Fruit fly (Drosophila melanogaster) whole organism, embryonic: ENCODE measurements around the gene CG17362.

Experiments
- CG11696 ChIP-seq: fragments of 200-800 bp; sonication (Bioruptor generic); IDR thresholded peaks from 2 replicates; pipeline ENCODE4 v1.3.6; 2022; ENCODE audit warnings: missing biosample characterization, missing genetic modification characterization
- CG11723 ChIP-seq: fragments of 200-800 bp; sonication (Bioruptor generic); optimal IDR thresholded peaks from 2 replicates; lab custom pipeline; 2017; ENCODE audit warnings: missing biosample characterization, mild to moderate bottlenecking, missing genetic modification characterization
- CG12744 ChIP-seq: fragments of 200-800 bp; sonication (Bioruptor generic); optimal IDR thresholded peaks from 2 replicates; lab custom pipeline; 2016; ENCODE audit warnings: missing biosample characterization, missing genetic modification characterization
- CG12942 ChIP-seq: fragments of 200-800 bp; sonication (Bioruptor generic); optimal IDR thresholded peaks from 3 replicates; lab custom pipeline; 2016; ENCODE audit warnings: missing biosample characterization, missing genetic modification characterization
- CG14710 ChIP-seq: fragments of 200-800 bp; sonication (Bioruptor generic); optimal IDR thresholded peaks from 3 replicates; lab custom pipeline; 2019; ENCODE audit warnings: missing biosample characterization, mild to moderate bottlenecking, missing genetic modification characterization, moderate library complexity
- CG15269 ChIP-seq: fragments of 200-800 bp; sonication (Bioruptor generic); optimal IDR thresholded peaks from 2 replicates; lab custom pipeline; 2018; ENCODE audit warnings: missing biosample characterization, mild to moderate bottlenecking, missing genetic modification characterization, moderate library complexity
- CG15479 ChIP-seq: fragments of 200-800 bp; sonication (Bioruptor generic); optimal IDR thresholded peaks from 3 replicates; lab custom pipeline; 2019; ENCODE audit warnings: missing biosample characterization, mild to moderate bottlenecking, missing genetic modification characterization, moderate library complexity
- CG1832 ChIP-seq: fragments of 200-800 bp; sonication (Bioruptor generic); optimal IDR thresholded peaks from 2 replicates; lab custom pipeline; 2017; ENCODE audit warnings: missing biosample characterization, mild to moderate bottlenecking, missing genetic modification characterization, inconsistent platforms
- CG2116 ChIP-seq: fragments of 200-800 bp; sonication (Bioruptor generic); optimal IDR thresholded peaks from 3 replicates; lab custom pipeline; 2018; ENCODE audit warnings: missing biosample characterization, mild to moderate bottlenecking, missing genetic modification characterization
- CG30020 ChIP-seq: fragments of 200-800 bp; optimal IDR thresholded peaks from 2 replicates; lab custom pipeline; 2019; ENCODE audit warnings: missing biosample characterization, mild to moderate bottlenecking, missing genetic modification characterization, moderate library complexity
- CG34376 ChIP-seq: fragments of 200-800 bp; sonication (Bioruptor generic); optimal IDR thresholded peaks from 2 replicates; lab custom pipeline; 2018; ENCODE audit warnings: missing biosample characterization, mild to moderate bottlenecking, missing genetic modification characterization
- CG34422 ChIP-seq: fragments of 200-800 bp; sonication (Bioruptor generic); IDR thresholded peaks from 3 replicates; pipeline ENCODE4 v1.3.6; 2022; ENCODE audit warnings: missing biosample characterization, missing genetic modification characterization
- CG4328 ChIP-seq: fragments of 200-800 bp; sonication (Bioruptor generic); optimal IDR thresholded peaks from 3 replicates; lab custom pipeline; 2017; ENCODE audit warnings: missing biosample characterization, missing genetic modification reagents, missing genetic modification characterization
- CG5953 ChIP-seq: fragments of 200-800 bp; sonication (Bioruptor generic); IDR thresholded peaks from 2 replicates; pipeline ENCODE4 v1.3.6; 2022; ENCODE audit warnings: missing biosample characterization, missing genetic modification characterization
- CG6765 ChIP-seq: fragments of 200-800 bp; sonication (Bioruptor generic); optimal IDR thresholded peaks from 3 replicates; lab custom pipeline; 2017; ENCODE audit warnings: missing biosample characterization, mild to moderate bottlenecking, missing genetic modification characterization
- CG6791 ChIP-seq: fragments of 200-800 bp; sonication (Bioruptor generic); IDR thresholded peaks from 3 replicates; pipeline ENCODE4 v1.3.6; 2022; ENCODE audit warnings: missing biosample characterization, missing genetic modification characterization; ENCODE audit not compliant: partially characterized antibody
- CG7839 ChIP-seq: fragments of 200-800 bp; sonication (Bioruptor generic); optimal IDR thresholded peaks from 3 replicates; lab custom pipeline; 2018; ENCODE audit warnings: missing biosample characterization, mild to moderate bottlenecking, missing genetic modification characterization, moderate library complexity
- CG8290 ChIP-seq, 3 experiments: fragments of 200-800 bp; sonication (Bioruptor generic); optimal IDR thresholded peaks; 2 replicates each; lab custom pipeline; 2016 to 2019; ENCODE audit warnings: missing biosample characterization in 3 of 3, missing genetic modification characterization in 3 of 3, mild to moderate bottlenecking in 2 of 3, moderate library complexity in 1 of 3
- CG9817 ChIP-seq: fragments of 200-800 bp; sonication (Bioruptor generic); optimal IDR thresholded peaks from 2 replicates; lab custom pipeline; 2018; ENCODE audit warnings: missing biosample characterization, mild to moderate bottlenecking, missing genetic modification characterization, moderate library complexity
- D19B ChIP-seq: fragments of 200-800 bp; sonication (Bioruptor generic); optimal IDR thresholded peaks from 2 replicates; lab custom pipeline; 2017; ENCODE audit warnings: missing biosample characterization, mild to moderate bottlenecking, missing genetic modification characterization
- Drgx ChIP-seq: fragments of 200-800 bp; sonication (Bioruptor generic); IDR thresholded peaks from 2 replicates; pipeline ENCODE4 v1.3.6; 2022; ENCODE audit warnings: missing biosample characterization, missing genetic modification characterization
- Ets65A ChIP-seq: fragments of 200-800 bp; sonication (Bioruptor generic); peaks from one replicate; lab custom pipeline; 2016; ENCODE audit warnings: missing biosample characterization, missing genetic modification characterization
- Hr51 ChIP-seq, 2 experiments: fragments of 200-800 bp; sonication (Bioruptor generic); optimal IDR thresholded peaks; 2 replicates in 1 of 2; 3 replicates in 1 of 2; lab custom pipeline; 2016 to 2018; ENCODE audit warnings: missing biosample characterization in 2 of 2, missing genetic modification characterization in 2 of 2, mild to moderate bottlenecking in 1 of 2, moderate library complexity in 1 of 2
- Jarid2 ChIP-seq: fragments of 200-800 bp; sonication (Bioruptor generic); optimal IDR thresholded peaks from 3 replicates; lab custom pipeline; 2017; ENCODE audit warnings: mild to moderate bottlenecking, missing biosample characterization, missing genetic modification reagents, missing genetic modification characterization
- Neu2 ChIP-seq: fragments of 200-800 bp; sonication (Bioruptor generic); optimal IDR thresholded peaks from 3 replicates; lab custom pipeline; 2016; ENCODE audit warnings: missing biosample characterization, missing genetic modification characterization, borderline replicate concordance
- Rfx ChIP-seq: fragments of 200-800 bp; sonication (Bioruptor generic); IDR thresholded peaks from 2 replicates; pipeline ENCODE4 v1.3.6; 2022; ENCODE audit warnings: missing biosample characterization, missing genetic modification characterization
- Trl ChIP-seq, 3 experiments: fragments of >200 bp in 2 of 3; fragments of 200-800 bp in 1 of 3; sonication (Bioruptor generic) in 1 of 3; optimal IDR thresholded peaks; 2 replicates in 1 of 3; 3 replicates in 2 of 3; lab custom pipeline; 2016 to 2017; ENCODE audit warnings: missing biosample characterization in 1 of 3, missing genetic modification characterization in 1 of 3
- Xbp1 ChIP-seq: fragments of 200-800 bp; sonication (Bioruptor generic); optimal IDR thresholded peaks from 3 replicates; lab custom pipeline; 2016; ENCODE audit warnings: missing biosample characterization, mild to moderate bottlenecking, missing genetic modification characterization
- ap ChIP-seq: fragments of 200-800 bp; sonication (Bioruptor generic); IDR thresholded peaks from 2 replicates; pipeline ENCODE4 v1.3.6; 2022; ENCODE audit warnings: missing biosample characterization, missing genetic modification characterization
- ara ChIP-seq: fragments of 200-800 bp; sonication (Bioruptor generic); IDR thresholded peaks from 2 replicates; pipeline ENCODE4 v1.3.6; 2022; ENCODE audit warnings: missing biosample characterization, missing genetic modification characterization
- ash1 ChIP-seq: fragments of 200-800 bp; sonication (Bioruptor generic); optimal IDR thresholded peaks from 2 replicates; lab custom pipeline; 2018; ENCODE audit warnings: missing biosample characterization, mild to moderate bottlenecking, missing genetic modification characterization
- croc ChIP-seq: fragments of 200-800 bp; sonication (Bioruptor generic); conservative IDR thresholded peaks from 3 replicates; pipeline ENCODE4 v1.3.6; 2022; ENCODE audit warnings: missing biosample characterization, missing genetic modification characterization
- emc ChIP-seq: fragments of 200-800 bp; sonication (Bioruptor generic); optimal IDR thresholded peaks from 2 replicates; lab custom pipeline; 2016; ENCODE audit warnings: missing biosample characterization, missing genetic modification characterization
- esg ChIP-seq: fragments of 200-800 bp; sonication (Bioruptor generic); conservative IDR thresholded peaks from 2 replicates; pipeline ENCODE4 v1.3.6; 2022; ENCODE audit warnings: missing biosample characterization, missing genetic modification characterization
- gem ChIP-seq: fragments of 200-800 bp; sonication (Bioruptor generic); optimal IDR thresholded peaks from 2 replicates; lab custom pipeline; 2019; ENCODE audit warnings: missing biosample characterization, mild to moderate bottlenecking, missing genetic modification characterization, moderate library complexity
- grn ChIP-seq: fragments of 200-800 bp; sonication (Bioruptor generic); optimal IDR thresholded peaks from 3 replicates; lab custom pipeline; 2017; ENCODE audit warnings: missing biosample characterization, missing genetic modification characterization
- jigr1 ChIP-seq: fragments of 200-800 bp; sonication (Bioruptor generic); IDR thresholded peaks from 3 replicates; pipeline ENCODE4 v1.3.6; 2022; ENCODE audit warnings: missing biosample characterization, missing genetic modification characterization
- nerfin-2 ChIP-seq: fragments of 200-800 bp; sonication (Bioruptor generic); IDR thresholded peaks from 2 replicates; pipeline ENCODE4 v1.3.6; 2022; ENCODE audit warnings: missing biosample characterization, missing genetic modification characterization; ENCODE audit not compliant: partially characterized antibody
- pan ChIP-seq, 4 experiments: fragments of >200 bp in 3 of 4; fragments of 200-800 bp in 1 of 4; sonication (Bioruptor generic) in 1 of 4; optimal IDR thresholded peaks in 3 of 4; IDR thresholded peaks in 1 of 4; 2 replicates each; pipeline versions ENCODE4 v1.3.6 to Lab custom; 2017 to 2022; ENCODE audit warnings: missing biosample characterization in 2 of 4, missing genetic modification characterization in 2 of 4, mixed read lengths in 1 of 4
- row ChIP-seq: fragments of 200-800 bp; sonication (Bioruptor generic); IDR thresholded peaks from 3 replicates; pipeline ENCODE4 v1.3.6; 2022; ENCODE audit warnings: missing biosample characterization, missing genetic modification characterization
- seq ChIP-seq: fragments of 200-800 bp; sonication (Bioruptor generic); IDR thresholded peaks from 2 replicates; pipeline ENCODE4 v1.3.6; 2022; ENCODE audit warnings: missing biosample characterization, missing genetic modification characterization
- slbo ChIP-seq: fragments of 200-800 bp; sonication (Bioruptor generic); IDR thresholded peaks from 2 replicates; pipeline ENCODE4 v1.3.6; 2022; ENCODE audit warnings: missing biosample characterization, missing genetic modification characterization
- sob ChIP-seq: fragments of 200-800 bp; sonication (Bioruptor generic); IDR thresholded peaks from 2 replicates; pipeline ENCODE4 v1.3.6; 2022; ENCODE audit warnings: missing biosample characterization, missing genetic modification characterization
- tin ChIP-seq: fragments of 200-800 bp; sonication (Bioruptor generic); optimal IDR thresholded peaks from 3 replicates; lab custom pipeline; 2016; ENCODE audit warnings: missing biosample characterization, missing genetic modification characterization
- tll ChIP-seq, 2 experiments: fragments of 200-800 bp in 1 of 2; fragments of >200 bp in 1 of 2; sonication (Bioruptor generic) in 1 of 2; optimal IDR thresholded peaks; 2 replicates each; lab custom pipeline; 2017 to 2019; ENCODE audit warnings: missing biosample characterization in 2 of 2, missing genetic modification characterization in 2 of 2, mild to moderate bottlenecking in 1 of 2, moderate library complexity in 1 of 2
- vvl ChIP-seq: fragments of 200-800 bp; sonication (Bioruptor generic); IDR thresholded peaks from 2 replicates; pipeline ENCODE4 v1.3.6; 2022; ENCODE audit warnings: missing biosample characterization, missing genetic modification characterization
- z ChIP-seq: fragments of 200-800 bp; sonication (Bioruptor generic); IDR thresholded peaks from 3 replicates; pipeline ENCODE4 v1.3.6; 2022; ENCODE audit warnings: missing biosample characterization, missing genetic modification characterization

CG17362 gene

DNA sequence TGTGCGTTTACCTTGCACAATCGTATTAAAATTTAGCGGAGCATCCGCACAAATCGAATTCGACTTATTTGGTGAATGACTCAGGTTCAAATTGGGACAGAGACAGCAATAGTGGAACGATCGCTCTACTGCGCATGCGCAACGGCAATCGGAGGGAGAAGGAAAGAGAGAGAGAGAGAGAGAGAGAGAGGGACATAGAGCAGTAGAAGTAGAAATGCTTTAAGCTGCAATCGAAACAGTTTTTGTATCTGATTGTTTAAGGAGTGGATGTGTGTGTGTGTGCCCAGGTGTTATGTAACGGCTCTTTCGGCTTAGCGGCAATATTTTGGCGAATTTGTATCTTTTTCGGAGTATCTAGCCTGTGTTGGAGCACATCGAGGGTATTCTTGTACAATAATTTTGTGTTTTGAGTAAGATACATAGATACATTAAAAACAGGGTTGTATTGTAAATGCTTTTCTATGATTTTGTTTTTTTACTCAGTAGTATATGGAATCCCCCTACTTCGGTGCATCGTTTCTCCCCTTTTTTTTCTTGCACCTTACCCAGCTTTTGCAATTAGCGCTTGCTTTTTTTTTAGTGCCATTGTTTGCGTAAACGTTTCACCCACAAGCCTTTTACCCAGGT lies 36.9 kb upstream of the CG17362 start (continued):
- TF ChIP-seq slbo (GFP tag; lab: Robert Waterston, UW) = 0 out of 2 replicates have a peak, but pooled peaks have one; percentile 27
- TF ChIP-seq CG2116 (GFP tag; lab: Kevin White, UChicago) = peak; percentile 72
- TF ChIP-seq CG14710 (tag; lab: Kevin White, UChicago) = no peak
- peak; percentile 22 for TF ChIP-seq Xbp1 (GFP tag; lab: Kevin White, UChicago)
- peak in 1 of 2 experiments; percentile 34 for TF ChIP-seq Hr51 (GFP tag; optimal IDR thresholded peaks at IDR 0.05; lab: Kevin White, UChicago)
- 0 out of 2 replicates have a peak, but pooled peaks have one; percentile 17 for TF ChIP-seq esg
- no peak for TF ChIP-seq nerfin-2 (GFP tag; lab: Robert Waterston, UW)
- no peak for TF ChIP-seq CG12942 (GFP tag; lab: Kevin White, UChicago)
- TF ChIP-seq emc = no peak
- TF ChIP-seq CG30020 = no peak
- no peak for TF ChIP-seq ap (GFP tag; lab: Robert Waterston, UW)
- TF ChIP-seq CG34376 (GFP tag; lab: Kevin White, UChicago) = no peak
- 0 out of 2 replicates have a peak, but pooled peaks have one; percentile 24 for TF ChIP-seq CG5953
- 0 out of 2 replicates have a peak, but pooled peaks have one; percentile 30 for TF ChIP-seq CG11696
- peak; percentile 21 to 48 for TF ChIP-seq Trl (optimal IDR thresholded peaks at IDR 0.05; lab: Kevin White, UChicago)
- TF ChIP-seq Trl (GFP tag; optimal IDR thresholded peaks at IDR 0.05; lab: Kevin White, UChicago) = no peak
- TF ChIP-seq jigr1 (GFP tag; lab: Robert Waterston, UW) = no peak
- peak; percentile 32; the same call in 1 of the 3 replicates for TF ChIP-seq row (GFP tag; lab: Robert Waterston, UW)
- no peak for TF ChIP-seq Neu2 (GFP tag; lab: Kevin White, UChicago)
- 0 out of 2 replicates have a peak, but pooled peaks have one; percentile 7 for TF ChIP-seq Rfx
- TF ChIP-seq pan (optimal IDR thresholded peaks at IDR 0.05; lab: Kevin White, UChicago) = no peak
- TF ChIP-seq pan (GFP tag; optimal IDR thresholded peaks at IDR 0.05 in 1 of 2, IDR thresholded peaks at IDR 0.05 in 1 of 2) = peak in 1 of 2 experiments; percentile 45
- TF ChIP-seq CG34422 = 0 out of 3 replicates have a peak, but pooled peaks have one; percentile 33
- peak; percentile 63 for TF ChIP-seq Drgx
- TF ChIP-seq tll (GFP tag; optimal IDR thresholded peaks at IDR 0.05; lab: Kevin White, UChicago) = peak in 1 of 2 experiments; percentile 73
- TF ChIP-seq D19B (GFP tag; lab: Kevin White, UChicago) = no peak
- TF ChIP-seq sob = no peak
- TF ChIP-seq croc (GFP tag; lab: Robert Waterston, UW) = no peak
- no peak for TF ChIP-seq CG15269
- no peak for TF ChIP-seq CG12744 (GFP tag; lab: Kevin White, UChicago)
- TF ChIP-seq vvl (GFP tag; lab: Robert Waterston, UW) = peak; percentile 45; the same call in 1 of the 2 replicates
- no peak for TF ChIP-seq CG11723
- TF ChIP-seq ash1 = no peak
- peak; percentile 0 for TF ChIP-seq Jarid2 (GFP tag; lab: Kevin White, UChicago)
- peak; percentile 45; the same call in 1 of the 2 replicates for TF ChIP-seq seq (GFP tag; lab: Robert Waterston, UW)
- peak; percentile 3 for TF ChIP-seq CG7839 (tag; lab: Kevin White, UChicago)
- TF ChIP-seq CG15479 (GFP tag; lab: Kevin White, UChicago) = peak; percentile 39
- TF ChIP-seq ara (GFP tag; lab: Robert Waterston, UW) = peak; percentile 30; the same call in 1 of the 2 replicates
- no peak for TF ChIP-seq tin (GFP tag; lab: Kevin White, UChicago)
- TF ChIP-seq CG9817 (tag; lab: Kevin White, UChicago) = no peak
- peak; percentile 79 for TF ChIP-seq Ets65A (GFP tag; lab: Kevin White, UChicago)
- TF ChIP-seq CG1832 = peak; percentile 90
- TF ChIP-seq gem (tag; lab: Kevin White, UChicago) = peak; percentile 11
- TF ChIP-seq CG4328 (GFP tag; lab: Kevin White, UChicago) = no peak
- TF ChIP-seq CG8290 (GFP tag; optimal IDR thresholded peaks at IDR 0.05; lab: Kevin White, UChicago) = no peak
- peak in 1 of 2 experiments; percentile 22 for TF ChIP-seq CG8290 (tag; optimal IDR thresholded peaks at IDR 0.05; lab: Kevin White, UChicago)
- TF ChIP-seq CG6765 (GFP tag; lab: Kevin White, UChicago) = no peak
- 0 out of 3 replicates have a peak, but pooled peaks have one; percentile 39 for TF ChIP-seq z
- no peak for TF ChIP-seq CG6791
- TF ChIP-seq grn (GFP tag; lab: Kevin White, UChicago) = no peak
